Worm (Caenorhabditis elegans) whole organism, L4 larva: Measurements from ENCODE around the gene F56C3.7.

Experiments
- F10B5.3 ChIP-seq: sonication (generic microtip); optimal IDR thresholded peaks from 2 replicates; lab custom pipeline; 2016; ENCODE audit warnings: mild to moderate bottlenecking, missing genetic modification characterization, missing compliant biosample characterization
- F37D6.2 ChIP-seq: sonication (generic microtip); optimal IDR thresholded peaks from 2 replicates; lab custom pipeline; 2016; ENCODE audit warnings: mild to moderate bottlenecking, missing genetic modification characterization, missing compliant biosample characterization
- R02D3.7 ChIP-seq: fragments of 150-350 bp; sonication (generic microtip); optimal IDR thresholded peaks from 3 replicates; lab custom pipeline; 2014; ENCODE audit warnings: missing biosample characterization, missing genetic modification characterization
- T20F7.1 ChIP-seq: fragments of 200-800 bp; sonication (Bioruptor generic); optimal IDR thresholded peaks from 2 replicates; lab custom pipeline; 2018; ENCODE audit warnings: mild to moderate bottlenecking, missing genetic modification characterization, missing compliant biosample characterization
- T26A8.4 ChIP-seq: fragments of 200-800 bp; sonication (Bioruptor generic); IDR thresholded peaks from 2 replicates; pipeline ENCODE4 v1.3.6; 2022; ENCODE audit warnings: missing genetic modification characterization, missing compliant biosample characterization
- Y105C5A.15 ChIP-seq: fragments of 200-800 bp; sonication (Bioruptor generic); IDR thresholded peaks from 2 replicates; pipeline ENCODE4 v1.3.6; 2022; ENCODE audit warnings: missing genetic modification characterization, missing compliant biosample characterization
- Y48G9A.11 ChIP-seq: fragments of 200-800 bp; sonication (Bioruptor generic); IDR thresholded peaks from 2 replicates; pipeline ENCODE4 v1.3.6; 2022; ENCODE audit warnings: missing genetic modification reagents, missing genetic modification characterization, missing compliant biosample characterization
- aly-2 ChIP-seq: sonication (generic microtip); optimal IDR thresholded peaks from 2 replicates; lab custom pipeline; 2018; ENCODE audit warnings: missing biosample characterization, missing genetic modification characterization
- arid-1 ChIP-seq: fragments of 200-800 bp; sonication (Bioruptor generic); conservative IDR thresholded peaks from 2 replicates; pipeline ENCODE4 v1.3.6; 2022; ENCODE audit warnings: missing genetic modification reagents, missing genetic modification characterization, missing compliant biosample characterization
- attf-4 ChIP-seq: sonication (generic microtip); optimal IDR thresholded peaks from 3 replicates; lab custom pipeline; 2017; ENCODE audit warnings: missing biosample characterization, missing genetic modification characterization
- ctbp-1 ChIP-seq: fragments of 200-800 bp; sonication (Bioruptor generic); IDR thresholded peaks from 2 replicates; pipeline ENCODE4 v1.3.6; 2022; ENCODE audit warnings: missing genetic modification reagents, missing genetic modification characterization, missing compliant biosample characterization
- daf-12 ChIP-seq: fragments of 150-350 bp; optimal IDR thresholded peaks from 2 replicates; lab custom pipeline; 2014; ENCODE audit warnings: missing biosample characterization, missing genetic modification reagents, missing genetic modification characterization
- daf-16 ChIP-seq, 3 experiments: sonication (generic microtip); optimal IDR thresholded peaks; 2 replicates each; lab custom pipeline; 2016 to 2017; ENCODE audit warnings: missing genetic modification characterization in 3 of 3, missing genetic modification reagents in 3 of 3, mild to moderate bottlenecking in 2 of 3, missing compliant biosample characterization in 2 of 3, missing biosample characterization in 1 of 3, moderate library complexity in 1 of 3
- dmd-8 ChIP-seq: fragments of 200-800 bp; sonication (Bioruptor generic); IDR thresholded peaks from 2 replicates; pipeline ENCODE4 v1.3.6; 2022; ENCODE audit warnings: missing genetic modification characterization, missing compliant biosample characterization
- dpl-1 ChIP-seq: fragments of 150-350 bp; optimal IDR thresholded peaks from 2 replicates; lab custom pipeline; 2014; ENCODE audit warnings: missing biosample characterization, missing genetic modification reagents, missing genetic modification characterization
- duxl-1 ChIP-seq: sonication (generic microtip); optimal IDR thresholded peaks from 2 replicates; lab custom pipeline; 2016; ENCODE audit warnings: mild to moderate bottlenecking, missing genetic modification characterization, moderate library complexity, missing compliant biosample characterization; ENCODE audit not compliant: poor library complexity
- egl-43 ChIP-seq: fragments of 200-800 bp; sonication (Bioruptor generic); IDR thresholded peaks from 2 replicates; pipeline ENCODE4 v1.3.6; 2022; ENCODE audit warnings: missing genetic modification reagents, missing genetic modification characterization, missing compliant biosample characterization
- fkh-10 ChIP-seq: fragments of 150-350 bp; optimal IDR thresholded peaks from 2 replicates; lab custom pipeline; 2014; ENCODE audit warnings: missing biosample characterization, missing genetic modification reagents, missing genetic modification characterization
- hif-1 ChIP-seq, 2 experiments: sonication (generic microtip); optimal IDR thresholded peaks; 2 replicates each; lab custom pipeline; 2016 to 2017; ENCODE audit warnings: missing compliant biosample characterization in 2 of 2, missing genetic modification characterization in 2 of 2, missing genetic modification reagents in 2 of 2, missing genotype in 2 of 2, mild to moderate bottlenecking in 1 of 2
- hlh-11 ChIP-seq: fragments of 200-800 bp; sonication (Bioruptor generic); optimal IDR thresholded peaks from 2 replicates; lab custom pipeline; 2018; ENCODE audit warnings: mild to moderate bottlenecking, missing genetic modification characterization, missing compliant biosample characterization
- jun-1 ChIP-seq: fragments of 150-350 bp; optimal IDR thresholded peaks from 2 replicates; lab custom pipeline; 2014; ENCODE audit warnings: missing biosample characterization, missing genetic modification reagents, missing genetic modification characterization
- lim-7 ChIP-seq: fragments of 200-800 bp; sonication (Bioruptor generic); IDR thresholded peaks from 2 replicates; pipeline ENCODE4 v1.3.6; 2022; ENCODE audit warnings: missing genetic modification characterization, missing compliant biosample characterization
- lin-1 ChIP-seq: fragments of 200-800 bp; sonication (Bioruptor generic); IDR thresholded peaks from 2 replicates; pipeline ENCODE4 v1.3.6; 2022; ENCODE audit warnings: missing genetic modification reagents, missing genetic modification characterization, missing compliant biosample characterization
- lin-15B ChIP-seq: fragments of 150-350 bp; sonication (generic microtip); optimal IDR thresholded peaks from 3 replicates; lab custom pipeline; 2014; ENCODE audit warnings: missing biosample characterization, missing genetic modification characterization
- lin-29 ChIP-seq: fragments of 200-800 bp; sonication (Bioruptor generic); IDR thresholded peaks from 2 replicates; pipeline ENCODE4 v1.3.6; 2022; ENCODE audit warnings: missing genetic modification reagents, missing genetic modification characterization, missing compliant biosample characterization
- lsy-2 ChIP-seq, 2 experiments: fragments of 150-350 bp in 1 of 2; sonication (generic microtip) in 1 of 2; optimal IDR thresholded peaks; 2 replicates each; lab custom pipeline; 2014 to 2017; ENCODE audit warnings: missing biosample characterization in 2 of 2, missing genetic modification characterization in 2 of 2
- mdl-1 ChIP-seq, 2 experiments: fragments of 150-350 bp in 1 of 2; sonication (generic microtip) in 1 of 2; optimal IDR thresholded peaks; 2 replicates each; lab custom pipeline; 2014 to 2017; ENCODE audit warnings: missing biosample characterization in 2 of 2, missing genetic modification characterization in 2 of 2
- mdt-29 ChIP-seq: fragments of 200-800 bp; sonication (Bioruptor generic); IDR thresholded peaks from 2 replicates; pipeline ENCODE4 v1.3.6; 2022; ENCODE audit warnings: missing genetic modification reagents, missing genetic modification characterization, missing compliant biosample characterization
- mep-1 ChIP-seq: fragments of 150-350 bp; sonication (generic microtip); optimal IDR thresholded peaks from 3 replicates; lab custom pipeline; 2014; ENCODE audit warnings: missing biosample characterization, missing genetic modification characterization
- mes-2 ChIP-seq: sonication (generic microtip); optimal IDR thresholded peaks from 2 replicates; lab custom pipeline; 2016; ENCODE audit warnings: missing genotype, mild to moderate bottlenecking, missing genetic modification characterization, missing compliant biosample characterization; ENCODE audit not compliant: poor library complexity, severe bottlenecking
- mxl-3 ChIP-seq: fragments of 200-800 bp; sonication (Bioruptor generic); optimal IDR thresholded peaks from 2 replicates; lab custom pipeline; 2018; ENCODE audit warnings: mild to moderate bottlenecking, missing genetic modification characterization, missing compliant biosample characterization
- nhr-102 ChIP-seq: sonication (generic microtip); optimal IDR thresholded peaks from 2 replicates; lab custom pipeline; 2016; ENCODE audit warnings: mild to moderate bottlenecking, missing genetic modification characterization, moderate library complexity, missing compliant biosample characterization
- nhr-11 ChIP-seq: fragments of 150-350 bp; optimal IDR thresholded peaks from 2 replicates; lab custom pipeline; 2014; ENCODE audit warnings: missing biosample characterization, missing genetic modification characterization
- nhr-237 ChIP-seq: sonication (generic microtip); optimal IDR thresholded peaks from 2 replicates; lab custom pipeline; 2017; ENCODE audit warnings: missing biosample characterization, missing genetic modification characterization
- nhr-25 ChIP-seq: sonication (generic microtip); optimal IDR thresholded peaks from 2 replicates; lab custom pipeline; 2017; ENCODE audit warnings: missing genetic modification characterization, mild to moderate bottlenecking, missing compliant biosample characterization, antibody characterized with exemption, moderate library complexity, borderline replicate concordance; ENCODE audit not compliant: insufficient read depth
- nhr-28 ChIP-seq: fragments of 150-350 bp; optimal IDR thresholded peaks from 2 replicates; lab custom pipeline; 2014; ENCODE audit warnings: missing biosample characterization, missing genetic modification characterization
- nhr-41 ChIP-seq: fragments of 200-800 bp; sonication (Bioruptor generic); IDR thresholded peaks from 2 replicates; pipeline ENCODE4 v1.3.6; 2022; ENCODE audit warnings: missing genetic modification reagents, missing genetic modification characterization, missing compliant biosample characterization
- nhr-42 ChIP-seq: fragments of 200-800 bp; sonication (Bioruptor generic); IDR thresholded peaks from 2 replicates; pipeline ENCODE4 v1.3.6; 2022; ENCODE audit warnings: missing genetic modification characterization, missing compliant biosample characterization
- nhr-48 ChIP-seq: sonication (generic microtip); optimal IDR thresholded peaks from 2 replicates; lab custom pipeline; 2016; ENCODE audit warnings: mild to moderate bottlenecking, missing genetic modification characterization, missing compliant biosample characterization
- php-3 ChIP-seq: fragments of 200-800 bp; sonication (Bioruptor generic); IDR thresholded peaks from 2 replicates; pipeline ENCODE4 v1.3.6; 2022; ENCODE audit warnings: missing genetic modification reagents, missing genetic modification characterization, missing compliant biosample characterization
- rbr-2 ChIP-seq: sonication (generic microtip); optimal IDR thresholded peaks from 2 replicates; lab custom pipeline; 2016; ENCODE audit warnings: missing genotype, missing genetic modification characterization, missing compliant biosample characterization
- sdz-12 ChIP-seq: fragments of 200-800 bp; sonication (Bioruptor generic); optimal IDR thresholded peaks from 2 replicates; lab custom pipeline; 2018; ENCODE audit warnings: mild to moderate bottlenecking, missing genetic modification characterization, missing compliant biosample characterization
- spr-1 ChIP-seq: sonication (generic microtip); optimal IDR thresholded peaks from 2 replicates; lab custom pipeline; 2016; ENCODE audit warnings: mild to moderate bottlenecking, missing genetic modification characterization, missing compliant biosample characterization
- spr-3 ChIP-seq: fragments of 200-800 bp; sonication (Bioruptor generic); optimal IDR thresholded peaks from 2 replicates; lab custom pipeline; 2018; ENCODE audit warnings: mild to moderate bottlenecking, missing genetic modification characterization, missing compliant biosample characterization
- unc-130 ChIP-seq: sonication (generic microtip); optimal IDR thresholded peaks from 2 replicates; lab custom pipeline; 2016; ENCODE audit warnings: missing genetic modification reagents, missing genetic modification characterization, missing compliant biosample characterization
- unc-62 ChIP-seq, 3 experiments: fragments of 150-350 bp in 1 of 3; sonication (generic microtip); optimal IDR thresholded peaks in 2 of 3; peaks in 1 of 3; 1 replicate in 1 of 3; 2 replicates in 2 of 3; lab custom pipeline; 2014 to 2017; ENCODE audit warnings: missing biosample characterization in 3 of 3, missing genetic modification characterization in 3 of 3, missing genetic modification reagents in 3 of 3, missing genotype in 1 of 3
- zfp-2 ChIP-seq: sonication (generic microtip); optimal IDR thresholded peaks from 2 replicates; lab custom pipeline; 2016; ENCODE audit warnings: mild to moderate bottlenecking, missing genetic modification characterization, missing compliant biosample characterization
- zip-11 ChIP-seq: fragments of 200-800 bp; sonication (Bioruptor generic); IDR thresholded peaks from 2 replicates; pipeline ENCODE4 v1.3.6; 2022; ENCODE audit warnings: missing genetic modification characterization, missing compliant biosample characterization

Gene F56C3.7

DNA sequence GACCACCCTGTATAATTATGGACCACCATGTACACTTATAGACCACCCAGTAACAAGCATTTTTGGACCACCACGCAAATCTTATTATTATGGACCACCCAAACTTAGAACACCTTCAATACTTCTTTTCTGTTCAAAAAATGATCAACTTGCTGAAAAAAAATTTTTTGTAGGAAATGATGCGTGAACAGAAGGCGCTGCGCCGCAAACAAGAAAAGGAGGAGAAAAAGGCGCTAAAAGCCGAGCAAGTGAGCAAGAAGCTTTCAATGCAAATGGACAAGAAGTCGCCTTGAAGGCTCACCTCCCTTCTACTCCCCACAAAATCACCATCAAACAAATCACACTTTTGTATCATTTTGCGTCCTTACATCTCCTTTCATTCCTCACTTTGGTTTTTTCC is 43.4 kb downstream of the F56C3.7 start:
- TF ChIP-seq unc-62 (GFP tag; optimal IDR thresholded peaks at IDR 0.05 in 1 of 2; lab: Kevin White, UChicago) (peak in 1 of 2 experiments; percentile 96), unc-62 (tag; optimal IDR thresholded peaks at IDR 0.05; lab: Kevin White, UChicago) (no peak), T26A8.4 (GFP tag; lab: Robert Waterston, UW) (no peak)

DNA sequence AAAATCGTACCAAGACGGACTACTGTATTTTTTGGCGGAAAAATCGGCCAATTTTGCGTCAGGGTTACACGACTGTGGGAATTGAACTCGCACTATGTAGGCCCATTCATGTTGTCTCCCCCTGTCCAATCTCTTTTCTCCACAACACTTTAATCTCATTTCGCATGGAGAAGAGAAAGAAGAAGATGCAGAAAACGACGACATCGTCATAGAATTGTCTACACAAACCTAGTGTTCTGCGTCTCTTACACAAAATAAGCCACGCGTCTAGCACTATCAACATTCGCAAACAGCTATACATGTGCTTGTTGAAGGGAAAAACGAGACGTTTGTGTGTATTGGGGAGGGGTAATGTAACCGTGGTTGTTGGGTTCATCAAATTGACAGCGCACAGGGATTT is 47.6 kb downstream of the F56C3.7 start:
- TF ChIP-seq hif-1 (tag; optimal IDR thresholded peaks at IDR 0.05; lab: Kevin White, UChicago) (peak in 1 of 2 experiments; percentile 49), nhr-11 (tag; lab: Kevin White, UChicago) (peak; percentile 67), nhr-28 (peak; percentile 59), Y48G9A.11 (GFP tag; lab: Robert Waterston, UW) (no peak), aly-2 (tag; lab: Kevin White, UChicago) (no peak), daf-16 (GFP tag; optimal IDR thresholded peaks at IDR 0.05; lab: Kevin White, UChicago) (peak in 1 of 2 experiments; percentile 14), daf-16 (tag; optimal IDR thresholded peaks at IDR 0.05; lab: Kevin White, UChicago) (peak; percentile 62), nhr-25 (tag; lab: Kevin White, UChicago) (peak; percentile 58), egl-43 (GFP tag; lab: Robert Waterston, UW) (peak; percentile 74), lsy-2 (tag; optimal IDR thresholded peaks at IDR 0.05; lab: Kevin White, UChicago) (peak; percentile 62 to 88), ctbp-1 (GFP tag; lab: Robert Waterston, UW) (peak; percentile 81), duxl-1 (tag; lab: Kevin White, UChicago) (peak; percentile 96), F37D6.2 (tag; lab: Kevin White, UChicago) (peak; percentile 92), sdz-12 (GFP tag; lab: Kevin White, UChicago) (no peak), dmd-8 (GFP tag; lab: Robert Waterston, UW) (no peak), nhr-41 (no peak), rbr-2 (peak; percentile 87), mdt-29 (no peak), nhr-237 (tag; lab: Kevin White, UChicago) (no peak), nhr-42 (peak; percentile 87), dpl-1 (GFP tag; lab: Kevin White, UChicago) (peak; percentile 33), R02D3.7 (no peak), arid-1 (GFP tag; lab: Robert Waterston, UW) (no peak), lin-15B (tag; lab: Kevin White, UChicago) (no peak), zfp-2 (tag; lab: Kevin White, UChicago) (no peak), daf-12 (tag; lab: Kevin White, UChicago) (no peak), mep-1 (tag; lab: Kevin White, UChicago) (peak; percentile 93), attf-4 (tag; lab: Kevin White, UChicago) (no peak), mdl-1 (tag; optimal IDR thresholded peaks at IDR 0.05; lab: Kevin White, UChicago) (peak; percentile 76 to 90), fkh-10 (peak; percentile 85), mxl-3 (GFP tag; lab: Kevin White, UChicago) (peak; percentile 96), Y105C5A.15 (GFP tag; lab: Robert Waterston, UW) (no peak), mes-2 (peak; percentile 90), lim-7 (GFP tag; lab: Robert Waterston, UW) (no peak), F10B5.3 (tag; lab: Kevin White, UChicago) (peak; percentile 15), zip-11 (GFP tag; lab: Robert Waterston, UW) (no peak), nhr-102 (tag; lab: Kevin White, UChicago) (peak; percentile 87), unc-130 (GFP tag; lab: Kevin White, UChicago) (no peak), lin-1 (GFP tag; lab: Robert Waterston, UW) (no peak), T20F7.1 (GFP tag; lab: Kevin White, UChicago) (peak; percentile 71), spr-3 (GFP tag; lab: Kevin White, UChicago) (peak; percentile 53), hlh-11 (peak; percentile 76), spr-1 (tag; lab: Kevin White, UChicago) (peak; percentile 83), lin-29 (GFP tag; lab: Robert Waterston, UW) (peak; percentile 69), php-3 (GFP tag; lab: Robert Waterston, UW) (peak; percentile 46; the same call in 1 of the 2 replicates), jun-1 (tag; lab: Kevin White, UChicago) (peak; percentile 60), nhr-48 (tag; lab: Kevin White, UChicago) (peak; percentile 63)
